Worm (Caenorhabditis elegans) whole organism, L1 larva: Measurements from ENCODE around the gene nhx-9.

Experiments
- ama-1 ChIP-seq: fragments of 150-350 bp; optimal IDR thresholded peaks from 2 replicates; lab custom pipeline; 2014
- fkh-10 ChIP-seq: sonication (generic microtip); optimal IDR thresholded peaks from 2 replicates; lab custom pipeline; 2017; ENCODE audit warnings: missing biosample characterization, missing genetic modification reagents, missing genetic modification characterization
- nhr-237 ChIP-seq: fragments of 150-350 bp; optimal IDR thresholded peaks from 2 replicates; lab custom pipeline; 2014; ENCODE audit warnings: missing biosample characterization, missing genetic modification characterization
- pag-3 ChIP-seq: sonication (generic microtip); optimal IDR thresholded peaks from 2 replicates; lab custom pipeline; 2017; ENCODE audit warnings: missing genetic modification characterization, mild to moderate bottlenecking, missing compliant biosample characterization, antibody characterized with exemption, borderline replicate concordance; ENCODE audit not compliant: insufficient read depth
- skn-1 ChIP-seq: fragments of 150-350 bp; optimal IDR thresholded peaks from 2 replicates; lab custom pipeline; 2014; ENCODE audit warnings: missing biosample characterization, missing genetic modification characterization
- snpc-4 ChIP-seq: fragments of 150-350 bp; optimal IDR thresholded peaks from 2 replicates; lab custom pipeline; 2014; ENCODE audit warnings: missing biosample characterization, missing genetic modification characterization
- tbx-2 ChIP-seq: sonication (generic microtip); optimal IDR thresholded peaks from 2 replicates; lab custom pipeline; 2016; ENCODE audit warnings: missing genetic modification characterization, missing compliant biosample characterization

DNA sequence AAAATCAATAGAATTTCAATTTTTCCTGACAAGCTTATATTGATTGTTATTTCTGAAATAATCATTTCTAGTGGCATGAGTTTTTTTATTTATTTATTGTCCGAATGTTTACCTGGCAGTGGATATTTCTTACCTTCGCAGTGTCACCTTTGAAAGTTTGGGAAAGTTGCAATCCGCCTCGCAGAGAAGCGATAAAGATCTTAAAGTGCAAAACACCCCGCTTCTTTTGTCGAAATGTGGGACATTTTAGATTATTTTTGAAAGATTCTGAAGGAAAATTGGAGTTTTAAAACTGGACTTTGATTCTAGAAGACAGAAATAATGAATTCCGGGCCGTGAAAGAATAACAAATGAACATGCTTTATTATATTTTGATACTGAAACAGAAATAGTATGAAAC lies 21.9 kb upstream of the nhx-9 start:
- no peak for TF ChIP-seq nhr-237 (tag; lab: Kevin White, UChicago)
- no peak for TF ChIP-seq fkh-10
- no peak for TF ChIP-seq snpc-4 (tag; lab: Kevin White, UChicago)
- TF ChIP-seq ama-1 (lab: Kevin White, UChicago) = no peak
- no peak for TF ChIP-seq skn-1 (tag; lab: Kevin White, UChicago)
- TF ChIP-seq pag-3 = no peak
- TF ChIP-seq tbx-2 = no peak
